Fruit fly (Drosophila melanogaster): ENCODE measurements around the gene CG42353.

The CG42353 gene

DNA sequence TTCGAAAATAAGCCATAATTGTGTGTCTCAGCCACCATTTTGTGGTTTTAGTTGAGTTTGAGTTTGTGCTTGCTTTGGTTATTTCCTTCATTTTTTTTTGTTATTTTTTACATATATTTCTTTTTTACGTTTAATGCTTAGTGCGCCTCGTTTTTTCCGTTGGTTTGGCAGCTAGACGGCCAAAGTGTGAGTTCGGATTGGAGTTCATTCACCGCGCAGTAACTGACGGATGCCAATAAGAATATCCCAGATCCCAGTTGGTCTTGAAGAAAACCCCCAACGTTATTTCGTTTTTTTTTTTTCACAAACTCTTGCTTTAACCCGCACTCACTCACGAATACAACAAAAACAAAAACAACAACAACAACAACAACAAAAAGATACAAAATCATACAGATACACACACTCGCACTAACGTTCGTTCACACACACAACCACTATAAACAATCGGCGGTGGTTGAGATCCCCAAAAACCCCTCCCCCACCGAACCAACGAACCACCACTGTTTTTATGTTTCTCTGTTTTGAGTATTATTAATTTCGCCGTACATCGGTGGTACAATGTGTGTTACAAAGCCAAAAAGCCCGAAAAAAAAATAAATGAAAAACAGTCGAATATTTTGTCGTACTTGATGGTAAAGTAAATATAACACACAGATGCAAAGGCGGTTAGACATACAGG is 549 bp downstream of the CG42353 start:
- TF ChIP-seq CG4360 (GFP tag; IDR thresholded peaks at IDR 0.05) (peak; percentile 87), Stat92E (GFP tag; optimal IDR thresholded peaks at IDR 0.05) (peak in 1 of 3 experiments; percentile 72), crol (GFP tag; IDR thresholded peaks at IDR 0.05) (peak; percentile 56), insv (GFP tag; optimal IDR thresholded peaks at IDR 0.05) (peak in 1 of 2 experiments; percentile 88), CG1529 (GFP tag; optimal IDR thresholded peaks at IDR 0.05) (no peak), CG2199 (GFP tag; IDR thresholded peaks at IDR 0.05) (peak; percentile 43; the same call in 1 of the 3 replicates), kah (GFP tag; optimal IDR thresholded peaks at IDR 0.05) (peak; percentile 56), CG11504 (tag; optimal IDR thresholded peaks at IDR 0.05) (no peak), pan (optimal IDR thresholded peaks at IDR 0.05) (no peak), pan (GFP tag; optimal IDR thresholded peaks at IDR 0.05 in 1 of 2, IDR thresholded peaks at IDR 0.05 in 1 of 2) (no peak), lola (GFP tag; optimal IDR thresholded peaks at IDR 0.05) (peak in 1 of 3 experiments; percentile 19), cg (GFP tag; optimal IDR thresholded peaks at IDR 0.05) (peak; percentile 83), CG2889 (GFP tag; IDR thresholded peaks at IDR 0.05) (no peak)

DNA sequence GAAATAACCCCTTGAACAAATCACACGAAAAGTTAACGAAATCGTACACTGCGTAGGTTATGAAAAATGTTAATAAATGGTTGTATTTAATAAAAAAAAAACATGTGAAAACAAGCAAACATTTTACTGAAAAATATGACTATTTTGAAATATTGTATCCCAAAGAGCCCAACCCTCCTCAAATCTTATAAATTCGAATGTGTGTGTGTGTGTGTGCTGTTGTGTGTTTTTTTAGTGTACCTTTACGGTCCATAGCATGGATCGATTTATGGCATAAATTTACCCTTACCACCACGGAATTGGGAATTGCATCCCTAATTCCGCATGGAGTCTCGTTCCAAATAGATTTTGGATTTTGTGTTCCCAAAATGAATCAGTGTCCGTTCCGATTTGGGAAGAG is 1.3 kb downstream of the CG42353 start:
- TF ChIP-seq Sox102F (GFP tag; optimal IDR thresholded peaks at IDR 0.05) = peak; percentile 59
- peak; percentile 47; the same call in 1 of the 2 replicates for TF ChIP-seq CG14667 (GFP tag; IDR thresholded peaks at IDR 0.05)
- TF ChIP-seq HLH3B (GFP tag; IDR thresholded peaks at IDR 0.05) = peak; percentile 28; the same call in 1 of the 2 replicates
- 0 out of 3 replicates have a peak, but pooled peaks have one; percentile 46 for TF ChIP-seq ken (GFP tag; IDR thresholded peaks at IDR 0.05)
- peak; percentile 22; the same call in 1 of the 3 replicates for TF ChIP-seq Aef1 (GFP tag; IDR thresholded peaks at IDR 0.05)
- TF ChIP-seq CG17359 (tag; optimal IDR thresholded peaks at IDR 0.05) = peak; percentile 17
- no peak for TF ChIP-seq CG17186 (GFP tag; optimal IDR thresholded peaks at IDR 0.05)
- TF ChIP-seq Drgx (GFP tag; IDR thresholded peaks at IDR 0.05) = 0 out of 2 replicates have a peak, but pooled peaks have one; percentile 22
- TF ChIP-seq Hmx (GFP tag; optimal IDR thresholded peaks at IDR 0.05) = peak; percentile 21
- peak; percentile 52; the same call in 1 of the 3 replicates for TF ChIP-seq so (GFP tag; IDR thresholded peaks at IDR 0.05)
- TF ChIP-seq CG8944 (GFP tag; optimal IDR thresholded peaks at IDR 0.05) = peak; percentile 18
- no peak for TF ChIP-seq pfk (GFP tag; optimal IDR thresholded peaks at IDR 0.05)
- peak; percentile 34; the same call in 1 of the 2 replicates for TF ChIP-seq ssp (GFP tag; IDR thresholded peaks at IDR 0.05)
- TF ChIP-seq Abd-B (GFP tag; optimal IDR thresholded peaks at IDR 0.05) = peak; percentile 23
- TF ChIP-seq Bteb2 (GFP tag; optimal IDR thresholded peaks at IDR 0.05) = peak; percentile 10
- peak; percentile 95 for TF ChIP-seq sens (GFP tag)
- peak; percentile 34 to 39 for TF ChIP-seq dpn (GFP tag; optimal IDR thresholded peaks at IDR 0.05)
- 0 out of 3 replicates have a peak, but pooled peaks have one; percentile 34 for TF ChIP-seq CG2199 (GFP tag; IDR thresholded peaks at IDR 0.05)
- peak; percentile 28; the same call in 1 of the 2 replicates for TF ChIP-seq esg (GFP tag; conservative IDR thresholded peaks at IDR 0.05)
- TF ChIP-seq Ets97D (GFP tag; optimal IDR thresholded peaks at IDR 0.05) = no peak
- peak in 1 of 2 experiments; percentile 42 for TF ChIP-seq bsh (GFP tag; optimal IDR thresholded peaks at IDR 0.05)
- 0 out of 2 replicates have a peak, but pooled peaks have one; percentile 31 for TF ChIP-seq ap (GFP tag; IDR thresholded peaks at IDR 0.05)
- no peak for TF ChIP-seq odd (GFP tag; optimal IDR thresholded peaks at IDR 0.05)
- no peak for TF ChIP-seq Hey (tag; optimal IDR thresholded peaks at IDR 0.05)
- TF ChIP-seq lola (GFP tag; optimal IDR thresholded peaks at IDR 0.05) = no peak
- no peak for TF ChIP-seq CG7928 (GFP tag; optimal IDR thresholded peaks at IDR 0.05)
- no peak for TF ChIP-seq CG2889 (GFP tag; IDR thresholded peaks at IDR 0.05)
- no peak for TF ChIP-seq hkb (optimal IDR thresholded peaks at IDR 0.05)
- TF ChIP-seq hkb (GFP tag; IDR thresholded peaks at IDR 0.05) = peak; percentile 57
- TF ChIP-seq tx (GFP tag; optimal IDR thresholded peaks at IDR 0.05) = peak; percentile 24
- TF ChIP-seq gcm2 (GFP tag; optimal IDR thresholded peaks at IDR 0.05) = peak; percentile 6
- TF ChIP-seq CG14014 (GFP tag; IDR thresholded peaks at IDR 0.05) = no peak
- TF ChIP-seq fd96Cb (tag; optimal IDR thresholded peaks at IDR 0.05) = peak; percentile 29
- peak; percentile 38; the same call in 1 of the 2 replicates for TF ChIP-seq CG11247 (GFP tag; IDR thresholded peaks at IDR 0.05)
- TF ChIP-seq CG15269 (tag; optimal IDR thresholded peaks at IDR 0.05) = peak; percentile 23
- TF ChIP-seq lmd (GFP tag; IDR thresholded peaks at IDR 0.05) = peak; percentile 56
- peak; percentile 20 for TF ChIP-seq CG10979 (tag; optimal IDR thresholded peaks at IDR 0.05)
- TF ChIP-seq Mad (GFP tag; optimal IDR thresholded peaks at IDR 0.05) = no peak
